Worm (Caenorhabditis elegans) whole organism, mixed stage, embryonic: ENCODE data around the gene pdhk-2.

Experiments used
- M03D4.4 ChIP-seq: sonication (generic microtip); optimal IDR thresholded peaks from 2 replicates; lab custom pipeline; 2017; ENCODE audit warnings: mild to moderate bottlenecking, missing genetic modification characterization, missing compliant biosample characterization
- bed-3 ChIP-seq: fragments of 200-800 bp; sonication (Bioruptor generic); optimal IDR thresholded peaks from 3 replicates; lab custom pipeline; 2018; ENCODE audit warnings: mild to moderate bottlenecking, missing genetic modification characterization, moderate library complexity, missing compliant biosample characterization
- blmp-1 ChIP-seq: fragments of 150-350 bp; optimal IDR thresholded peaks from 2 replicates; lab custom pipeline; 2014; ENCODE audit warnings: missing biosample characterization, missing genetic modification characterization
- ceh-39 ChIP-seq: fragments of 150-350 bp; optimal IDR thresholded peaks from 2 replicates; lab custom pipeline; 2014; ENCODE audit warnings: missing biosample characterization, missing genetic modification characterization
- ceh-83 ChIP-seq: fragments of 200-800 bp; sonication (Bioruptor generic); optimal IDR thresholded peaks from 2 replicates; lab custom pipeline; 2018; ENCODE audit warnings: mild to moderate bottlenecking, missing genetic modification characterization, missing compliant biosample characterization
- ces-1 ChIP-seq: fragments of 150-350 bp; optimal IDR thresholded peaks from 2 replicates; lab custom pipeline; 2014; ENCODE audit warnings: missing biosample characterization, missing genetic modification reagents, missing genetic modification characterization
- drap-1 ChIP-seq: fragments of 200-800 bp; sonication (Bioruptor generic); optimal IDR thresholded peaks from 3 replicates; lab custom pipeline; 2018; ENCODE audit warnings: mild to moderate bottlenecking, missing genetic modification characterization, missing compliant biosample characterization
- elt-3 ChIP-seq: fragments of 150-350 bp; optimal IDR thresholded peaks from 2 replicates; lab custom pipeline; 2014; ENCODE audit warnings: missing biosample characterization, missing genetic modification characterization
- flh-1 ChIP-seq: fragments of 200-800 bp; sonication (Bioruptor generic); optimal IDR thresholded peaks from 2 replicates; lab custom pipeline; 2018; ENCODE audit warnings: mild to moderate bottlenecking, missing genetic modification characterization, moderate library complexity, missing compliant biosample characterization
- lin-32 ChIP-seq: fragments of 200-800 bp; sonication (Bioruptor generic); optimal IDR thresholded peaks from 2 replicates; lab custom pipeline; 2018; ENCODE audit warnings: mild to moderate bottlenecking, missing genetic modification characterization, missing compliant biosample characterization
- lsy-2 ChIP-seq: fragments of 150-350 bp; optimal IDR thresholded peaks from 2 replicates; lab custom pipeline; 2014; ENCODE audit warnings: missing biosample characterization, missing genetic modification characterization
- mab-5 ChIP-seq: fragments of 150-350 bp; optimal IDR thresholded peaks from 2 replicates; lab custom pipeline; 2014; ENCODE audit warnings: missing biosample characterization, missing genetic modification characterization
- nhr-2 ChIP-seq: fragments of 150-350 bp; optimal IDR thresholded peaks from 2 replicates; lab custom pipeline; 2014; ENCODE audit warnings: missing biosample characterization, missing genetic modification characterization
- nhr-237 ChIP-seq: fragments of 150-350 bp; optimal IDR thresholded peaks from 2 replicates; lab custom pipeline; 2014; ENCODE audit warnings: missing biosample characterization, missing genetic modification characterization
- nhr-28 ChIP-seq: fragments of 150-350 bp; optimal IDR thresholded peaks from 2 replicates; lab custom pipeline; 2014; ENCODE audit warnings: missing biosample characterization, missing genetic modification characterization
- nhr-76 ChIP-seq: sonication (generic microtip); optimal IDR thresholded peaks from 2 replicates; lab custom pipeline; 2017; ENCODE audit warnings: missing biosample characterization, missing genetic modification characterization
- pha-4 ChIP-seq: fragments of 150-350 bp; optimal IDR thresholded peaks from 2 replicates; lab custom pipeline; 2018; ENCODE audit warnings: missing biosample characterization, missing genetic modification reagents, missing genetic modification characterization
- unc-39 ChIP-seq: fragments of 150-350 bp; optimal IDR thresholded peaks from 2 replicates; lab custom pipeline; 2014; ENCODE audit warnings: missing biosample characterization, missing genetic modification characterization
- zip-8 ChIP-seq: fragments of 150-350 bp; optimal IDR thresholded peaks from 2 replicates; lab custom pipeline; 2014; ENCODE audit warnings: missing biosample characterization, missing genetic modification characterization
- ztf-11 ChIP-seq: fragments of 150-350 bp; optimal IDR thresholded peaks from 2 replicates; lab custom pipeline; 2014; ENCODE audit warnings: missing biosample characterization, missing genetic modification characterization

Gene pdhk-2

ce11 chrIII:8688438-8688946, 52.7 kb downstream of the pdhk-2 start, which contains the start of gene hadb-1:
Gene hadb-1 (minus strand): TSS chrIII:8688488.
- TF ChIP-seq ces-1 (no peak), flh-1 (GFP tag; lab: Kevin White, UChicago) (no peak), nhr-76 (tag; lab: Kevin White, UChicago) (no peak), bed-3 (GFP tag; lab: Kevin White, UChicago) (no peak), pha-4 (tag; lab: Kevin White, UChicago) (no peak), blmp-1 (tag; lab: Kevin White, UChicago) (no peak), lsy-2 (tag; lab: Kevin White, UChicago) (no peak), M03D4.4 (tag; lab: Kevin White, UChicago) (no peak), unc-39 (tag; lab: Kevin White, UChicago) (no peak), ceh-39 (tag; lab: Kevin White, UChicago) (no peak), zip-8 (no peak), nhr-237 (tag; lab: Kevin White, UChicago) (no peak), ceh-83 (GFP tag; lab: Kevin White, UChicago) (no peak), nhr-2 (tag; lab: Kevin White, UChicago) (no peak), drap-1 (GFP tag; lab: Kevin White, UChicago) (no peak), nhr-28 (tag; lab: Kevin White, UChicago) (no peak), mab-5 (tag; lab: Kevin White, UChicago) (no peak), elt-3 (tag; lab: Kevin White, UChicago) (no peak), ztf-11 (tag; lab: Kevin White, UChicago) (no peak), lin-32 (GFP tag; lab: Kevin White, UChicago) (no peak)
